Worm (Caenorhabditis elegans) whole organism, mixed stage, embryonic: Measurements from ENCODE around the gene gta-1.

Experiments
- nhr-76 ChIP-seq: sonication (generic microtip); optimal IDR thresholded peaks from 2 replicates; lab custom pipeline; 2017; ENCODE audit warnings: missing biosample characterization, missing genetic modification characterization
- pha-4 ChIP-seq: fragments of 150-350 bp; optimal IDR thresholded peaks from 2 replicates; lab custom pipeline; 2018; ENCODE audit warnings: missing biosample characterization, missing genetic modification reagents, missing genetic modification characterization
- snpc-4 ChIP-seq: fragments of 150-350 bp; optimal IDR thresholded peaks from 2 replicates; lab custom pipeline; 2014; ENCODE audit warnings: missing biosample characterization, missing genetic modification characterization
- unc-62 ChIP-seq: fragments of 150-350 bp; optimal IDR thresholded peaks from 2 replicates; lab custom pipeline; 2014; ENCODE audit warnings: missing biosample characterization, missing genetic modification reagents, missing genetic modification characterization

- TF ChIP-seq unc-62 (GFP tag; lab: Kevin White, UChicago) = no peak
- TF ChIP-seq pha-4 = no peak
- no peak for TF ChIP-seq snpc-4
- TF ChIP-seq nhr-76 = no peak
These were observed 28.9 kb upstream of the gta-1 start, which contains the start of gene copg-1 for ce11 chrIV:10151439-10151997.
